Fruit fly (Drosophila melanogaster) whole organism, embryonic: ENCODE results near the gene nAChRalpha2.

Experiments
- Adf1 ChIP-seq: fragments of 200-800 bp; sonication (Bioruptor generic); IDR thresholded peaks from 2 replicates; pipeline ENCODE4 v1.3.6; 2022; ENCODE audit warnings: missing biosample characterization, missing genetic modification characterization
- Blimp-1 ChIP-seq: fragments of 200-800 bp; sonication (Bioruptor generic); optimal IDR thresholded peaks from 3 replicates; lab custom pipeline; 2018; ENCODE audit warnings: missing biosample characterization, missing genetic modification characterization, mild to moderate bottlenecking, moderate library complexity, missing genetic modification reagents
- CG10267 ChIP-seq: fragments of 200-800 bp; sonication (Bioruptor generic); optimal IDR thresholded peaks from 2 replicates; lab custom pipeline; 2018; ENCODE audit warnings: missing biosample characterization, mild to moderate bottlenecking, missing genetic modification characterization, moderate library complexity
- CG11093 ChIP-seq: fragments of 200-800 bp; sonication (Bioruptor generic); IDR thresholded peaks from 3 replicates; pipeline ENCODE4 v1.3.6; 2022; ENCODE audit warnings: missing biosample characterization, missing genetic modification characterization
- CG1602 ChIP-seq: fragments of 200-800 bp; sonication (Bioruptor generic); optimal IDR thresholded peaks from 3 replicates; lab custom pipeline; 2016; ENCODE audit warnings: missing biosample characterization, missing genetic modification characterization
- CG33557 ChIP-seq: fragments of 200-800 bp; sonication (Bioruptor generic); optimal IDR thresholded peaks from 2 replicates; lab custom pipeline; 2019; ENCODE audit warnings: missing biosample characterization, mild to moderate bottlenecking, missing genetic modification characterization, moderate library complexity
- CG34376 ChIP-seq: fragments of 200-800 bp; sonication (Bioruptor generic); optimal IDR thresholded peaks from 2 replicates; lab custom pipeline; 2018; ENCODE audit warnings: missing biosample characterization, mild to moderate bottlenecking, missing genetic modification characterization
- CG42726 ChIP-seq: fragments of 200-800 bp; sonication (Bioruptor generic); IDR thresholded peaks from 2 replicates; pipeline ENCODE4 v1.3.6; 2022; ENCODE audit warnings: missing biosample characterization, missing genetic modification characterization; ENCODE audit not compliant: partially characterized antibody
- CG4360 ChIP-seq: fragments of 200-800 bp; sonication (Bioruptor generic); IDR thresholded peaks from 2 replicates; pipeline ENCODE4 v1.3.6; 2022; ENCODE audit warnings: missing biosample characterization, missing genetic modification characterization
- CG4707 ChIP-seq: fragments of 200-800 bp; sonication (Bioruptor generic); optimal IDR thresholded peaks from 2 replicates; lab custom pipeline; 2018; ENCODE audit warnings: missing biosample characterization, mild to moderate bottlenecking, missing genetic modification characterization, moderate library complexity
- CG6765 ChIP-seq: fragments of 200-800 bp; sonication (Bioruptor generic); optimal IDR thresholded peaks from 3 replicates; lab custom pipeline; 2017; ENCODE audit warnings: missing biosample characterization, mild to moderate bottlenecking, missing genetic modification characterization
- CG7271 ChIP-seq: fragments of 200-800 bp; sonication (Bioruptor generic); optimal IDR thresholded peaks from 2 replicates; lab custom pipeline; 2018; ENCODE audit warnings: missing biosample characterization, mild to moderate bottlenecking, missing genetic modification characterization, moderate library complexity
- CG8089 ChIP-seq: fragments of 200-800 bp; sonication (Bioruptor generic); optimal IDR thresholded peaks from 3 replicates; lab custom pipeline; 2016; ENCODE audit warnings: missing biosample characterization, missing genetic modification characterization
- CG8359 ChIP-seq: fragments of 200-800 bp; sonication (Bioruptor generic); optimal IDR thresholded peaks from 2 replicates; lab custom pipeline; 2017; ENCODE audit warnings: missing biosample characterization, mild to moderate bottlenecking, missing genetic modification characterization, borderline replicate concordance
- CG8765 ChIP-seq: fragments of 200-800 bp; sonication (Bioruptor generic); IDR thresholded peaks from 2 replicates; pipeline ENCODE4 v1.3.6; 2022; ENCODE audit warnings: missing biosample characterization, missing genetic modification characterization
- CG9437 ChIP-seq: fragments of 200-800 bp; sonication (Bioruptor generic); optimal IDR thresholded peaks from 2 replicates; lab custom pipeline; 2018; ENCODE audit warnings: missing biosample characterization, mild to moderate bottlenecking, missing genetic modification characterization
- CG9609 ChIP-seq: fragments of 200-800 bp; sonication (Bioruptor generic); optimal IDR thresholded peaks from 3 replicates; lab custom pipeline; 2016; ENCODE audit warnings: missing biosample characterization, missing genetic modification characterization
- Dbx ChIP-seq: fragments of 200-800 bp; sonication (Bioruptor generic); IDR thresholded peaks from 3 replicates; pipeline ENCODE4 v1.3.6; 2022; ENCODE audit warnings: missing biosample characterization, missing genetic modification characterization
- Doc3 ChIP-seq: fragments of 200-800 bp; sonication (Bioruptor generic); IDR thresholded peaks from 3 replicates; pipeline ENCODE4 v1.3.6; 2022; ENCODE audit warnings: missing biosample characterization, missing genetic modification characterization; ENCODE audit not compliant: partially characterized antibody
- E2f2 ChIP-seq: fragments of 200-800 bp; sonication (Bioruptor generic); IDR thresholded peaks from 2 replicates; pipeline ENCODE4 v1.3.6; 2022; ENCODE audit warnings: missing biosample characterization, missing genetic modification characterization
- Eip74EF ChIP-seq, 2 experiments: fragments of 200-800 bp in 1 of 2; fragments of >200 bp in 1 of 2; sonication (Bioruptor generic) in 1 of 2; optimal IDR thresholded peaks; 2 replicates each; lab custom pipeline; 2017 to 2019; ENCODE audit warnings: missing biosample characterization in 2 of 2, missing genetic modification characterization in 2 of 2, mild to moderate bottlenecking in 1 of 2, moderate library complexity in 1 of 2
- Ets97D ChIP-seq: fragments of 200-800 bp; sonication (Bioruptor generic); optimal IDR thresholded peaks from 3 replicates; lab custom pipeline; 2016; ENCODE audit warnings: missing biosample characterization, missing genetic modification characterization
- Fer3 ChIP-seq: fragments of 200-800 bp; sonication (Bioruptor generic); optimal IDR thresholded peaks from 2 replicates; lab custom pipeline; 2018; ENCODE audit warnings: missing biosample characterization, mild to moderate bottlenecking, missing genetic modification characterization, moderate library complexity
- Gsc ChIP-seq: fragments of 200-800 bp; sonication (Bioruptor generic); IDR thresholded peaks from 2 replicates; pipeline ENCODE4 v1.3.6; 2022; ENCODE audit warnings: missing biosample characterization, missing genetic modification characterization
- Lpt ChIP-seq: fragments of >200 bp; optimal IDR thresholded peaks from 2 replicates; lab custom pipeline; 2018; ENCODE audit warnings: missing biosample characterization, missing genetic modification characterization
- NFAT ChIP-seq: fragments of 200-800 bp; sonication (Bioruptor generic); IDR thresholded peaks from 2 replicates; pipeline ENCODE4 v1.3.6; 2022; ENCODE audit warnings: missing biosample characterization, missing genetic modification characterization
- Nf-YB ChIP-seq: fragments of 200-800 bp; sonication (Bioruptor generic); optimal IDR thresholded peaks from 3 replicates; lab custom pipeline; 2019; ENCODE audit warnings: missing biosample characterization, mild to moderate bottlenecking, missing genetic modification characterization, moderate library complexity
- Oaz ChIP-seq: fragments of 200-800 bp; sonication (Bioruptor generic); IDR thresholded peaks from 2 replicates; pipeline ENCODE4 v1.3.6; 2022; ENCODE audit warnings: missing biosample characterization, missing genetic modification characterization
- Optix ChIP-seq: fragments of 200-800 bp; sonication (Bioruptor generic); IDR thresholded peaks from 3 replicates; pipeline ENCODE4 v1.3.6; 2022; ENCODE audit warnings: missing biosample characterization, missing genetic modification characterization
- Sox102F ChIP-seq: fragments of 200-800 bp; sonication (Bioruptor generic); optimal IDR thresholded peaks from 2 replicates; lab custom pipeline; 2018; ENCODE audit warnings: missing biosample characterization, mild to moderate bottlenecking, missing genetic modification characterization, moderate library complexity
- Sry-δ ChIP-seq: fragments of 200-800 bp; sonication (Bioruptor generic); optimal IDR thresholded peaks from 2 replicates; lab custom pipeline; 2016; ENCODE audit warnings: missing biosample characterization, missing genetic modification characterization
- Stat92E ChIP-seq, 3 experiments: fragments of >200 bp in 2 of 3; fragments of 200-800 bp in 1 of 3; sonication (Bioruptor generic) in 1 of 3; optimal IDR thresholded peaks; 2 replicates each; lab custom pipeline; 2017 to 2019; ENCODE audit warnings: missing biosample characterization in 3 of 3, missing genetic modification characterization in 3 of 3, mild to moderate bottlenecking in 1 of 3, moderate library complexity in 1 of 3
- caup ChIP-seq: fragments of 200-800 bp; sonication (Bioruptor generic); optimal IDR thresholded peaks from 3 replicates; lab custom pipeline; 2017; ENCODE audit warnings: missing biosample characterization, mild to moderate bottlenecking, missing genetic modification characterization, moderate library complexity; ENCODE audit not compliant: severe bottlenecking
- croc ChIP-seq: fragments of 200-800 bp; sonication (Bioruptor generic); conservative IDR thresholded peaks from 3 replicates; pipeline ENCODE4 v1.3.6; 2022; ENCODE audit warnings: missing biosample characterization, missing genetic modification characterization
- dpn ChIP-seq, 2 experiments: fragments of 200-800 bp; sonication (Bioruptor generic); optimal IDR thresholded peaks; 3 replicates each; lab custom pipeline; 2016; ENCODE audit warnings: missing biosample characterization in 2 of 2, missing genetic modification characterization in 2 of 2
- gcm2 ChIP-seq: fragments of 200-800 bp; sonication (Bioruptor generic); optimal IDR thresholded peaks from 2 replicates; lab custom pipeline; 2016; ENCODE audit warnings: missing biosample characterization, missing genetic modification characterization
- gfzf ChIP-seq: fragments of 200-800 bp; sonication (Bioruptor generic); optimal IDR thresholded peaks from 2 replicates; lab custom pipeline; 2016; ENCODE audit warnings: missing biosample characterization, mild to moderate bottlenecking, missing genetic modification characterization, moderate library complexity
- grau ChIP-seq: fragments of 200-800 bp; optimal IDR thresholded peaks from 3 replicates; lab custom pipeline; 2019; ENCODE audit warnings: missing biosample characterization, mild to moderate bottlenecking, missing genetic modification characterization, moderate library complexity
- gro ChIP-seq: fragments of 200-800 bp; sonication (Bioruptor generic); optimal IDR thresholded peaks from 2 replicates; lab custom pipeline; 2016; ENCODE audit warnings: missing biosample characterization, missing genetic modification characterization
- hkb ChIP-seq, 2 experiments: fragments of 200-800 bp in 1 of 2; fragments of >200 bp in 1 of 2; sonication (Bioruptor generic) in 1 of 2; IDR thresholded peaks in 1 of 2; optimal IDR thresholded peaks in 1 of 2; 2 replicates each; pipeline versions ENCODE4 v1.3.6 to Lab custom; 2017 to 2022; ENCODE audit warnings: missing biosample characterization in 1 of 2, missing genetic modification characterization in 1 of 2
- lab ChIP-seq: fragments of 200-800 bp; sonication (Bioruptor generic); optimal IDR thresholded peaks from 3 replicates; lab custom pipeline; 2017; ENCODE audit warnings: missing biosample characterization, missing genetic modification characterization, mild to moderate bottlenecking, moderate library complexity, missing genetic modification reagents
- nau ChIP-seq: fragments of 200-800 bp; sonication (Bioruptor generic); optimal IDR thresholded peaks from 3 replicates; lab custom pipeline; 2017; ENCODE audit warnings: missing biosample characterization, mild to moderate bottlenecking, missing genetic modification characterization, missing genetic modification reagents
- pzg ChIP-seq: fragments of 200-800 bp; sonication (Bioruptor generic); optimal IDR thresholded peaks from 3 replicates; lab custom pipeline; 2018; ENCODE audit warnings: missing biosample characterization, mild to moderate bottlenecking, missing genetic modification characterization, moderate library complexity
- rib ChIP-seq: fragments of 200-800 bp; sonication (Bioruptor generic); IDR thresholded peaks from 2 replicates; pipeline ENCODE4 v1.3.6; 2022; ENCODE audit warnings: missing biosample characterization, missing genetic modification characterization
- ro ChIP-seq: fragments of 200-800 bp; sonication (Bioruptor generic); IDR thresholded peaks from 2 replicates; pipeline ENCODE4 v1.3.6; 2022; ENCODE audit warnings: missing biosample characterization, missing genetic modification characterization
- schlank ChIP-seq: fragments of 200-800 bp; sonication (Bioruptor generic); optimal IDR thresholded peaks from 2 replicates; lab custom pipeline; 2018; ENCODE audit warnings: missing biosample characterization, mild to moderate bottlenecking, missing genetic modification characterization
- sd ChIP-seq: fragments of 200-800 bp; sonication (Bioruptor generic); optimal IDR thresholded peaks from 3 replicates; lab custom pipeline; 2018; ENCODE audit warnings: missing biosample characterization, mild to moderate bottlenecking, missing genetic modification characterization, moderate library complexity
- sens-2 ChIP-seq: fragments of 200-800 bp; sonication (Bioruptor generic); IDR thresholded peaks from 2 replicates; pipeline ENCODE4 v1.3.6; 2022; ENCODE audit warnings: missing biosample characterization, missing genetic modification characterization
- unpg ChIP-seq: fragments of 200-800 bp; sonication (Bioruptor generic); optimal IDR thresholded peaks from 3 replicates; lab custom pipeline; 2018; ENCODE audit warnings: missing biosample characterization, mild to moderate bottlenecking, missing genetic modification characterization, moderate library complexity
- zen2 ChIP-seq: fragments of 200-800 bp; sonication (Bioruptor generic); IDR thresholded peaks from 3 replicates; pipeline ENCODE4 v1.3.6; 2022; ENCODE audit warnings: missing biosample characterization, missing genetic modification characterization; ENCODE audit not compliant: partially characterized antibody

The nAChRalpha2 gene

DNA sequence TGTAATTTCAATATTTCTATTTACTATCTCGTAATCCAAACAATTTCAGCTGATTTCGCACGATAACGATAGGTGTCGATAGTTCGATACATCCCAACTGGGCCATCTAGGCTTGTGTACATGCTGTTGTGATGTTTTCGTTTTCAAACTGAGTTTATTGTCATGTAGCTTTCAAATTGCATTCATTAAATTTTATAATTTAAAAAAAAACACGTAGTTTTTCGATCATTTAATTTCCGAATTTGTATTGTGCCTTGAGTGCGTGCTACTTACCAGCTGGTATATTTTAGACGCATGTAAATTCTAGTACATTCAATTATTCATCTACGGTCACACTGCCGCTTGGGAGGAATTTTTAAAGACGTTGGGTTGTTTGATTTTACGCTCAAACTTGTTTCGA lies 45.1 kb downstream of the nAChRalpha2 start, which contains the start of the genes CG13623 and ana1 (continued):
- TF ChIP-seq Sox102F (GFP tag; lab: Kevin White, UChicago) (no peak), ro (GFP tag; lab: Robert Waterston, UW) (no peak), nau (no peak), caup (GFP tag; lab: Kevin White, UChicago) (no peak), CG8765 (GFP tag; lab: Robert Waterston, UW) (no peak), E2f2 (GFP tag; lab: Robert Waterston, UW) (peak; percentile 85), hkb (optimal IDR thresholded peaks at IDR 0.05; lab: Kevin White, UChicago) (peak; percentile 20), hkb (GFP tag; IDR thresholded peaks at IDR 0.05; lab: Robert Waterston, UW) (no peak), gro (GFP tag; lab: Kevin White, UChicago) (no peak), zen2 (GFP tag; lab: Robert Waterston, UW) (no peak), CG7271 (tag; lab: Kevin White, UChicago) (no peak), Nf-YB (no peak), sens-2 (GFP tag; lab: Robert Waterston, UW) (no peak), CG34376 (GFP tag; lab: Kevin White, UChicago) (no peak), sd (tag; lab: Kevin White, UChicago) (no peak), gfzf (peak; percentile 87), CG42726 (no peak), Doc3 (GFP tag; lab: Robert Waterston, UW) (peak; percentile 47; the same call in 1 of the 3 replicates), CG9437 (GFP tag; lab: Kevin White, UChicago) (no peak), Adf1 (GFP tag; lab: Robert Waterston, UW) (no peak), CG8359 (no peak), Dbx (GFP tag; lab: Robert Waterston, UW) (no peak), CG6765 (GFP tag; lab: Kevin White, UChicago) (no peak), CG33557 (GFP tag; lab: Kevin White, UChicago) (no peak), gcm2 (GFP tag; lab: Kevin White, UChicago) (no peak), rib (GFP tag; lab: Robert Waterston, UW) (no peak), Fer3 (tag; lab: Kevin White, UChicago) (no peak), CG10267 (tag; lab: Kevin White, UChicago) (peak; percentile 49), lab (GFP tag; lab: Kevin White, UChicago) (no peak), pzg (GFP tag; lab: Kevin White, UChicago) (peak; percentile 79), Optix (GFP tag; lab: Robert Waterston, UW) (no peak), CG8089 (GFP tag; lab: Kevin White, UChicago) (no peak), CG4360 (GFP tag; lab: Robert Waterston, UW) (no peak), schlank (tag; lab: Kevin White, UChicago) (no peak), Ets97D (peak; percentile 54), Sry-δ (GFP tag; lab: Kevin White, UChicago) (peak; percentile 63), Lpt (GFP tag; lab: Kevin White, UChicago) (no peak), croc (no peak), dpn (GFP tag; optimal IDR thresholded peaks at IDR 0.05; lab: Kevin White, UChicago) (no peak), Stat92E (GFP tag; optimal IDR thresholded peaks at IDR 0.05; lab: Kevin White, UChicago) (peak in 1 of 3 experiments; percentile 21), Gsc (GFP tag; lab: Robert Waterston, UW) (no peak), unpg (no peak), CG9609 (GFP tag; lab: Kevin White, UChicago) (no peak), NFAT (GFP tag; lab: Robert Waterston, UW) (no peak), CG1602 (GFP tag; lab: Kevin White, UChicago) (no peak), CG11093 (GFP tag; lab: Robert Waterston, UW) (no peak), Blimp-1 (GFP tag; lab: Kevin White, UChicago) (no peak), grau (tag; lab: Kevin White, UChicago) (no peak), Oaz (GFP tag; lab: Robert Waterston, UW) (no peak), Eip74EF (GFP tag; optimal IDR thresholded peaks at IDR 0.05; lab: Kevin White, UChicago) (no peak), CG4707 (GFP tag; lab: Kevin White, UChicago) (no peak)
